Worm (Caenorhabditis elegans): Measurements from ENCODE around the gene F13D12.8.
"Not testable (repeated sequence)": the region's sequence is repeated elsewhere in the genome, so short reads cannot be mapped to it uniquely, and the experiment has no call there.

Gene F13D12.8

ce11 chrII:11774218-11774617 lies 41.8 kb upstream of the F13D12.8 start, which contains the start of gene F44E5.1:
Gene F44E5.1 (minus strand): TSS chrII:11774559.
- no peak for TF ChIP-seq npax-4 (tag; optimal IDR thresholded peaks at IDR 0.05)
- no peak for TF ChIP-seq nfya-1 (tag; optimal IDR thresholded peaks at IDR 0.05)
- TF ChIP-seq hlh-13 (GFP tag; optimal IDR thresholded peaks at IDR 0.05) = no peak
- no peak for TF ChIP-seq C08G9.2 (tag; optimal IDR thresholded peaks at IDR 0.05)
- TF ChIP-seq syd-9 (tag; optimal IDR thresholded peaks at IDR 0.05) = no peak

ce11 chrII:11772364-11772763 lies 40.0 kb upstream of the F13D12.8 start, which contains the start of gene F44E5.15:
Gene F44E5.15 (plus strand): TSS chrII:11772664.
- TF ChIP-seq pax-1 (tag; optimal IDR thresholded peaks at IDR 0.05) = no peak
- TF ChIP-seq gmeb-2 (tag; optimal IDR thresholded peaks at IDR 0.05) = no peak
- no peak for TF ChIP-seq Y22D7AL.16 (tag; optimal IDR thresholded peaks at IDR 0.05)
- TF ChIP-seq pha-4 (tag; optimal IDR thresholded peaks at IDR 0.05) = no peak
- TF ChIP-seq K02D7.2 (tag; optimal IDR thresholded peaks at IDR 0.05) = no peak
- no peak for TF ChIP-seq syd-9 (tag; optimal IDR thresholded peaks at IDR 0.05)

- TF ChIP-seq npax-4 (tag; optimal IDR thresholded peaks at IDR 0.05) = no peak
- no peak for TF ChIP-seq mec-3 (tag; optimal IDR thresholded peaks at IDR 0.05; ENCODE audit: borderline replicate concordance)
- no peak for TF ChIP-seq ceh-2 (tag; optimal IDR thresholded peaks at IDR 0.05)
- no peak for TF ChIP-seq sox-4 (tag; optimal IDR thresholded peaks at IDR 0.05)
- TF ChIP-seq sdc-2 (tag; optimal IDR thresholded peaks at IDR 0.05) = no peak
- no peak for TF ChIP-seq ttx-3 (tag; optimal IDR thresholded peaks at IDR 0.05)
- no peak for TF ChIP-seq fkh-10 (GFP tag; optimal IDR thresholded peaks at IDR 0.05)
- TF ChIP-seq rnt-1 (tag; optimal IDR thresholded peaks at IDR 0.05) = no peak
These were observed 34.1 kb upstream of the F13D12.8 start, which contains the start of gene F44E5.2 for ce11 chrII:11766472-11766871. Gene F44E5.2 (plus strand): TSS chrII:11766772.

- TF ChIP-seq unc-55 (GFP tag; optimal IDR thresholded peaks at IDR 0.05) (no peak), hlh-13 (GFP tag; optimal IDR thresholded peaks at IDR 0.05) (no peak), lim-6 (tag; optimal IDR thresholded peaks at IDR 0.05) (no peak), tbx-2 (tag; optimal IDR thresholded peaks at IDR 0.05) (no peak), pat-9 (tag; optimal IDR thresholded peaks at IDR 0.05) (no peak), fkh-10 (GFP tag; optimal IDR thresholded peaks at IDR 0.05) (no peak), pha-4 (tag; optimal IDR thresholded peaks at IDR 0.05) (no peak)
These were observed 33.2 kb upstream of the F13D12.8 start for ce11 chrII:11765506-11766152.

- TF ChIP-seq elt-2 (tag; optimal IDR thresholded peaks at IDR 0.05) (no peak), fkh-6 (tag; optimal IDR thresholded peaks at IDR 0.05) (no peak), syd-9 (tag; optimal IDR thresholded peaks at IDR 0.05) (no peak), ceh-30 (tag; optimal IDR thresholded peaks at IDR 0.05) (no peak), ceh-48 (tag; optimal IDR thresholded peaks at IDR 0.05) (no peak), C38D4.7 (GFP tag; optimal IDR thresholded peaks at IDR 0.05) (no peak), pat-9 (tag; optimal IDR thresholded peaks at IDR 0.05) (no peak), che-1 (tag; optimal IDR thresholded peaks at IDR 0.05) (no peak)
These were observed 29.6 kb upstream of the F13D12.8 start for ce11 chrII:11761806-11762512.

- TF ChIP-seq C38D4.7 (GFP tag; optimal IDR thresholded peaks at IDR 0.05) (peak; percentile 26), pax-1 (tag; optimal IDR thresholded peaks at IDR 0.05) (peak; percentile 90), ceh-48 (tag; optimal IDR thresholded peaks at IDR 0.05) (peak; percentile 10), sox-4 (tag; optimal IDR thresholded peaks at IDR 0.05) (peak; percentile 64), dve-1 (tag; optimal IDR thresholded peaks at IDR 0.05) (peak; percentile 48), che-1 (tag; optimal IDR thresholded peaks at IDR 0.05) (peak; percentile 16), unc-3 (GFP tag; conservative IDR thresholded peaks at IDR 0.05) (peak; percentile 79), ceh-14 (tag; optimal IDR thresholded peaks at IDR 0.05) (peak; percentile 5), unc-86 (tag; optimal IDR thresholded peaks at IDR 0.05) (peak; percentile 55), nhr-11 (tag; optimal IDR thresholded peaks at IDR 0.05) (peak; percentile 80), ceh-34 (tag; optimal IDR thresholded peaks at IDR 0.05) (peak; percentile 81), rnt-1 (tag; optimal IDR thresholded peaks at IDR 0.05) (peak; percentile 59), ceh-45 (GFP tag; IDR thresholded peaks at IDR 0.05) (peak; percentile 65; the same call in 1 of the 2 replicates), T23F11.4 (GFP tag; optimal IDR thresholded peaks at IDR 0.05) (peak; percentile 67), ceh-19 (GFP tag; optimal IDR thresholded peaks at IDR 0.05) (peak; percentile 69), C08G9.2 (tag; optimal IDR thresholded peaks at IDR 0.05) (peak; percentile 5), unc-42 (tag; optimal IDR thresholded peaks at IDR 0.05) (peak; percentile 9), ceh-18 (tag; optimal IDR thresholded peaks at IDR 0.05) (peak; percentile 68), unc-55 (GFP tag; optimal IDR thresholded peaks at IDR 0.05) (peak; percentile 86)
- not testable (repeated sequence) for TF ChIP-seq unc-3 (tag; optimal IDR thresholded peaks at IDR 0.05)
These were observed 26.9 kb upstream of the F13D12.8 start, which contains the start of the genes F44E5.4 and F44E5.5 for ce11 chrII:11759277-11759676. Gene F44E5.4 (minus strand): TSS chrII:11759311. Gene F44E5.5 (plus strand): TSS chrII:11759662.
